Worm (Caenorhabditis elegans) whole organism, L2 larva: ENCODE measurements around the gene Y57G11A.5.

Source experiments
- F13H6.1 ChIP-seq: sonication (generic microtip); optimal IDR thresholded peaks from 2 replicates; lab custom pipeline; 2016; ENCODE audit warnings: missing genetic modification characterization, missing compliant biosample characterization
- blmp-1 ChIP-seq: sonication (generic microtip); optimal IDR thresholded peaks from 2 replicates; lab custom pipeline; 2017; ENCODE audit warnings: missing genetic modification characterization, mild to moderate bottlenecking, missing compliant biosample characterization, antibody characterized with exemption, moderate library complexity; ENCODE audit not compliant: insufficient read depth
- crh-2 ChIP-seq: sonication (generic microtip); optimal IDR thresholded peaks from 2 replicates; lab custom pipeline; 2017; ENCODE audit warnings: missing biosample characterization, missing genetic modification characterization
- egl-27 ChIP-seq: sonication (generic microtip); optimal IDR thresholded peaks from 3 replicates; lab custom pipeline; 2017; ENCODE audit warnings: missing biosample characterization, missing genetic modification reagents, missing genetic modification characterization
- fos-1 ChIP-seq: fragments of 150-350 bp; optimal IDR thresholded peaks from 2 replicates; lab custom pipeline; 2014; ENCODE audit warnings: missing biosample characterization, missing genetic modification characterization
- lin-13 ChIP-seq: fragments of 150-350 bp; optimal IDR thresholded peaks from 2 replicates; lab custom pipeline; 2014; ENCODE audit warnings: missing biosample characterization, missing genetic modification reagents, missing genetic modification characterization
- lin-39 ChIP-seq: fragments of 150-350 bp; optimal IDR thresholded peaks from 2 replicates; lab custom pipeline; 2014; ENCODE audit warnings: missing biosample characterization, missing genetic modification reagents, missing genetic modification characterization
- mdl-1 ChIP-seq, 2 experiments: fragments of 150-350 bp in 1 of 2; sonication (generic microtip) in 1 of 2; optimal IDR thresholded peaks; 2 replicates each; lab custom pipeline; 2017; ENCODE audit warnings: missing biosample characterization in 2 of 2, missing genetic modification characterization in 2 of 2
- nhr-11 ChIP-seq: fragments of 150-350 bp; optimal IDR thresholded peaks from 2 replicates; lab custom pipeline; 2014; ENCODE audit warnings: missing biosample characterization, missing genetic modification characterization
- snpc-4 ChIP-seq: fragments of 150-350 bp; optimal IDR thresholded peaks from 2 replicates; lab custom pipeline; 2014; ENCODE audit warnings: missing biosample characterization, missing genetic modification characterization
- unc-39 ChIP-seq: fragments of 150-350 bp; optimal IDR thresholded peaks from 2 replicates; lab custom pipeline; 2014; ENCODE audit warnings: missing biosample characterization, missing genetic modification characterization
- unc-62 ChIP-seq: fragments of 150-350 bp; optimal IDR thresholded peaks from 2 replicates; lab custom pipeline; 2014; ENCODE audit warnings: missing biosample characterization, missing genetic modification reagents, missing genetic modification characterization
- zag-1 ChIP-seq: fragments of 150-350 bp; optimal IDR thresholded peaks from 2 replicates; lab custom pipeline; 2014; ENCODE audit warnings: missing biosample characterization, missing genetic modification characterization
- ztf-4 ChIP-seq: fragments of 150-350 bp; optimal IDR thresholded peaks from 2 replicates; lab custom pipeline; 2014; ENCODE audit warnings: missing biosample characterization, missing genetic modification characterization

ce11 chrIV:14549308-14549707 is 37.0 kb upstream of the Y57G11A.5 start, which contains the start of gene T27E7.9:
- TF ChIP-seq unc-62 (no peak), snpc-4 (tag; lab: Kevin White, UChicago) (no peak), fos-1 (tag; lab: Kevin White, UChicago) (no peak), blmp-1 (tag; lab: Kevin White, UChicago) (no peak), nhr-11 (tag; lab: Kevin White, UChicago) (no peak), mdl-1 (tag; optimal IDR thresholded peaks at IDR 0.05; lab: Kevin White, UChicago) (no peak), zag-1 (tag; lab: Kevin White, UChicago) (no peak), egl-27 (tag; lab: Kevin White, UChicago) (no peak), unc-39 (tag; lab: Kevin White, UChicago) (no peak), lin-39 (no peak), crh-2 (tag; lab: Kevin White, UChicago) (no peak), F13H6.1 (tag; lab: Kevin White, UChicago) (no peak), lin-13 (GFP tag; lab: Kevin White, UChicago) (no peak), ztf-4 (tag; lab: Kevin White, UChicago) (no peak)
